Fruit fly (Drosophila melanogaster): ENCODE results near the gene CG13116.

Gene CG13116

dm6 chr2L:9758856-9759255, 29.1 kb downstream of the CG13116 start (continued):
- TF ChIP-seq gcm (GFP tag; optimal IDR thresholded peaks at IDR 0.05) (no peak), fd64A (GFP tag; optimal IDR thresholded peaks at IDR 0.05) (no peak), sob (GFP tag; IDR thresholded peaks at IDR 0.05) (peak; percentile 84), pan (optimal IDR thresholded peaks at IDR 0.05) (no peak), pan (GFP tag; optimal IDR thresholded peaks at IDR 0.05 in 1 of 2, IDR thresholded peaks at IDR 0.05 in 1 of 2) (peak in 1 of 2 experiments; percentile 72), CG17361 (GFP tag; IDR thresholded peaks at IDR 0.05) (0 out of 3 replicates have a peak, but pooled peaks have one; percentile 38), psq (GFP tag; optimal IDR thresholded peaks at IDR 0.05) (peak; percentile 10), C15 (GFP tag; IDR thresholded peaks at IDR 0.05) (no peak), CG34376 (GFP tag; optimal IDR thresholded peaks at IDR 0.05) (peak; percentile 43), odd (GFP tag; optimal IDR thresholded peaks at IDR 0.05) (no peak), usp (GFP tag; optimal IDR thresholded peaks at IDR 0.05) (no peak), ftz-f1 (GFP tag; optimal IDR thresholded peaks at IDR 0.05) (no peak), Lhr (GFP tag; optimal IDR thresholded peaks at IDR 0.05) (peak; percentile 0), CG15073 (GFP tag; optimal IDR thresholded peaks at IDR 0.05) (no peak), pzg (GFP tag; optimal IDR thresholded peaks at IDR 0.05) (peak; percentile 79), CG15011 (GFP tag; optimal IDR thresholded peaks at IDR 0.05) (no peak), croc (GFP tag; conservative IDR thresholded peaks at IDR 0.05) (no peak), CG13296 (GFP tag; optimal IDR thresholded peaks at IDR 0.05) (no peak), zen (tag; optimal IDR thresholded peaks at IDR 0.05) (peak; percentile 35), abd-A (tag; optimal IDR thresholded peaks at IDR 0.05) (no peak), HLH54F (GFP tag; optimal IDR thresholded peaks at IDR 0.05) (peak; percentile 69), sr (GFP tag; IDR thresholded peaks at IDR 0.05) (peak; percentile 63; the same call in 1 of the 3 replicates), CG18599 (GFP tag; optimal IDR thresholded peaks at IDR 0.05) (peak; percentile 58), CG30020 (tag; optimal IDR thresholded peaks at IDR 0.05) (peak; percentile 43), ERR (GFP tag; optimal IDR thresholded peaks at IDR 0.05) (peak; percentile 13), zfh2 (GFP tag; optimal IDR thresholded peaks at IDR 0.05) (peak; percentile 61), CG9609 (GFP tag; optimal IDR thresholded peaks at IDR 0.05) (peak; percentile 66), pum (GFP tag; optimal IDR thresholded peaks at IDR 0.05) (peak; percentile 18), CG11456 (GFP tag; IDR thresholded peaks at IDR 0.05) (peak; percentile 90), CG4854 (GFP tag; optimal IDR thresholded peaks at IDR 0.05) (no peak), tll (GFP tag; optimal IDR thresholded peaks at IDR 0.05) (no peak), maf-S (GFP tag; optimal IDR thresholded peaks at IDR 0.05) (peak; percentile 1), B-H1 (GFP tag; IDR thresholded peaks at IDR 0.05) (peak; percentile 34; the same call in 2 of the 3 replicates), CG9876 (GFP tag; optimal IDR thresholded peaks at IDR 0.05) (peak; percentile 17), MBD-R2 (GFP tag; IDR thresholded peaks at IDR 0.05) (peak; percentile 87), Dip2 (GFP tag; IDR thresholded peaks at IDR 0.05) (no peak), CG9932 (GFP tag; IDR thresholded peaks at IDR 0.05) (peak; percentile 92), Myb (GFP tag; optimal IDR thresholded peaks at IDR 0.05) (peak; percentile 31), tio (GFP tag; optimal IDR thresholded peaks at IDR 0.05) (no peak), cwo (GFP tag; optimal IDR thresholded peaks at IDR 0.05) (no peak), ci (GFP tag; IDR thresholded peaks at IDR 0.05) (peak; percentile 67; the same call in 2 of the 3 replicates), CG8944 (GFP tag; optimal IDR thresholded peaks at IDR 0.05) (peak; percentile 64), Spps (tag; optimal IDR thresholded peaks at IDR 0.05) (no peak), sd (tag; optimal IDR thresholded peaks at IDR 0.05) (no peak), ato (GFP tag; IDR thresholded peaks at IDR 0.05; ENCODE audit: partially characterized antibody) (peak; percentile 89), Mad (GFP tag; optimal IDR thresholded peaks at IDR 0.05) (peak; percentile 38), Rx (GFP tag; IDR thresholded peaks at IDR 0.05) (0 out of 2 replicates have a peak, but pooled peaks have one; percentile 8), Bdp1 (GFP tag; optimal IDR thresholded peaks at IDR 0.05) (peak; percentile 54), fru (optimal IDR thresholded peaks at IDR 0.05) (peak; percentile 21), luna (GFP tag; optimal IDR thresholded peaks at IDR 0.05) (peak; percentile 40), Awh (GFP tag; IDR thresholded peaks at IDR 0.05) (0 out of 2 replicates have a peak, but pooled peaks have one; percentile 12), scrt (GFP tag; optimal IDR thresholded peaks at IDR 0.05) (no peak)
